Fruit fly (Drosophila melanogaster) whole organism, embryonic: ENCODE measurements around the gene CG15728.

Experiments used
- Bdp1 ChIP-seq: fragments of 200-800 bp; sonication (Bioruptor generic); optimal IDR thresholded peaks from 3 replicates; lab custom pipeline; 2016; ENCODE audit warnings: missing biosample characterization, missing genetic modification characterization
- CG10267 ChIP-seq: fragments of 200-800 bp; sonication (Bioruptor generic); optimal IDR thresholded peaks from 2 replicates; lab custom pipeline; 2018; ENCODE audit warnings: missing biosample characterization, mild to moderate bottlenecking, missing genetic modification characterization, moderate library complexity
- CG11456 ChIP-seq: fragments of 200-800 bp; sonication (Bioruptor generic); IDR thresholded peaks from 3 replicates; pipeline ENCODE4 v1.3.6; 2022; ENCODE audit warnings: missing biosample characterization, missing genetic modification characterization
- CG12236 ChIP-seq: fragments of 200-800 bp; sonication (Bioruptor generic); optimal IDR thresholded peaks from 2 replicates; lab custom pipeline; 2016; ENCODE audit warnings: missing biosample characterization, missing genetic modification characterization
- CG13894 ChIP-seq: fragments of 200-800 bp; sonication (Bioruptor generic); optimal IDR thresholded peaks from 3 replicates; lab custom pipeline; 2018; ENCODE audit warnings: missing biosample characterization, mild to moderate bottlenecking, missing genetic modification characterization, moderate library complexity
- CG15696 ChIP-seq: fragments of 200-800 bp; sonication (Bioruptor generic); optimal IDR thresholded peaks from 2 replicates; lab custom pipeline; 2019; ENCODE audit warnings: missing biosample characterization, mild to moderate bottlenecking, missing genetic modification characterization, moderate library complexity
- CG16815 ChIP-seq: fragments of 200-800 bp; sonication (Bioruptor generic); optimal IDR thresholded peaks from 3 replicates; lab custom pipeline; 2017; ENCODE audit warnings: missing biosample characterization, mild to moderate bottlenecking, missing genetic modification characterization
- CG3065 ChIP-seq: fragments of 200-800 bp; sonication (Bioruptor generic); optimal IDR thresholded peaks from 2 replicates; lab custom pipeline; 2016; ENCODE audit warnings: missing biosample characterization, missing genetic modification characterization
- CG32532 ChIP-seq: fragments of 200-800 bp; sonication (Bioruptor generic); IDR thresholded peaks from 2 replicates; pipeline ENCODE4 v1.3.6; 2022; ENCODE audit warnings: missing biosample characterization, missing genetic modification characterization
- CG32767 ChIP-seq: fragments of 200-800 bp; sonication (Bioruptor generic); IDR thresholded peaks from 2 replicates; pipeline ENCODE4 v1.3.6; 2022; ENCODE audit warnings: missing biosample characterization, missing genetic modification characterization
- CG32772 ChIP-seq: fragments of 200-800 bp; sonication (Bioruptor generic); IDR thresholded peaks from 2 replicates; pipeline ENCODE4 v1.3.6; 2022; ENCODE audit warnings: missing biosample characterization, missing genetic modification characterization
- CG42726 ChIP-seq: fragments of 200-800 bp; sonication (Bioruptor generic); IDR thresholded peaks from 2 replicates; pipeline ENCODE4 v1.3.6; 2022; ENCODE audit warnings: missing biosample characterization, missing genetic modification characterization; ENCODE audit not compliant: partially characterized antibody
- CG4282 ChIP-seq: fragments of 200-800 bp; sonication (Bioruptor generic); optimal IDR thresholded peaks from 2 replicates; lab custom pipeline; 2016; ENCODE audit warnings: missing biosample characterization, missing genetic modification characterization
- CG4617 ChIP-seq: fragments of 200-800 bp; sonication (Bioruptor generic); optimal IDR thresholded peaks from 3 replicates; lab custom pipeline; 2016; ENCODE audit warnings: missing biosample characterization, missing genetic modification characterization, borderline replicate concordance
- CG6813 ChIP-seq: fragments of 200-800 bp; sonication (Bioruptor generic); optimal IDR thresholded peaks from 2 replicates; lab custom pipeline; 2017; ENCODE audit warnings: missing biosample characterization, missing genetic modification characterization, mild to moderate bottlenecking, moderate library complexity, missing genetic modification reagents
- CG7839 ChIP-seq: fragments of 200-800 bp; sonication (Bioruptor generic); optimal IDR thresholded peaks from 3 replicates; lab custom pipeline; 2018; ENCODE audit warnings: missing biosample characterization, mild to moderate bottlenecking, missing genetic modification characterization, moderate library complexity
- CG8359 ChIP-seq: fragments of 200-800 bp; sonication (Bioruptor generic); optimal IDR thresholded peaks from 2 replicates; lab custom pipeline; 2017; ENCODE audit warnings: missing biosample characterization, mild to moderate bottlenecking, missing genetic modification characterization, borderline replicate concordance
- CG9215 ChIP-seq: fragments of 200-800 bp; sonication (Bioruptor generic); IDR thresholded peaks from 2 replicates; pipeline ENCODE4 v1.3.6; 2022; ENCODE audit warnings: missing biosample characterization, missing genetic modification characterization
- D19A ChIP-seq: fragments of 200-800 bp; optimal IDR thresholded peaks from 3 replicates; lab custom pipeline; 2019; ENCODE audit warnings: missing biosample characterization, mild to moderate bottlenecking, missing genetic modification characterization, moderate library complexity
- Dad ChIP-seq: fragments of 200-800 bp; sonication (Bioruptor generic); optimal IDR thresholded peaks from 3 replicates; lab custom pipeline; 2016; ENCODE audit warnings: missing biosample characterization, missing genetic modification characterization
- ERR ChIP-seq: fragments of 200-800 bp; sonication (Bioruptor generic); optimal IDR thresholded peaks from 2 replicates; lab custom pipeline; 2016; ENCODE audit warnings: missing biosample characterization, missing genetic modification characterization
- H15 ChIP-seq: fragments of 200-800 bp; sonication (Bioruptor generic); IDR thresholded peaks from 3 replicates; pipeline ENCODE4 v1.3.6; 2022; ENCODE audit warnings: missing biosample characterization, missing genetic modification characterization
- Hmr ChIP-seq: fragments of 200-800 bp; sonication (Bioruptor generic); optimal IDR thresholded peaks from 3 replicates; lab custom pipeline; 2017; ENCODE audit warnings: mild to moderate bottlenecking, missing biosample characterization, missing genetic modification reagents, missing genetic modification characterization
- Hr78 ChIP-seq, 2 experiments: fragments of 200-800 bp in 1 of 2; fragments of >200 bp in 1 of 2; sonication (Bioruptor generic) in 1 of 2; optimal IDR thresholded peaks; 2 replicates each; lab custom pipeline; 2017 to 2019; ENCODE audit warnings: missing biosample characterization in 2 of 2, missing genetic modification characterization in 2 of 2, mild to moderate bottlenecking in 1 of 2, moderate library complexity in 1 of 2
- Myb ChIP-seq: fragments of 200-800 bp; sonication (Bioruptor generic); optimal IDR thresholded peaks from 2 replicates; lab custom pipeline; 2016; ENCODE audit warnings: missing biosample characterization, missing genetic modification characterization
- Nf-YC ChIP-seq: fragments of 200-800 bp; optimal IDR thresholded peaks from 3 replicates; lab custom pipeline; 2019; ENCODE audit warnings: missing biosample characterization, mild to moderate bottlenecking, missing genetic modification characterization, moderate library complexity
- Ptx1 ChIP-seq: fragments of 200-800 bp; sonication (Bioruptor generic); IDR thresholded peaks from 2 replicates; pipeline ENCODE4 v1.3.6; 2022; ENCODE audit warnings: missing biosample characterization, missing genetic modification characterization
- Ssrp ChIP-seq: fragments of 200-800 bp; sonication (Bioruptor generic); optimal IDR thresholded peaks from 2 replicates; lab custom pipeline; 2018; ENCODE audit warnings: missing biosample characterization, mild to moderate bottlenecking, missing genetic modification characterization, moderate library complexity
- aop ChIP-seq: fragments of 200-800 bp; sonication (Bioruptor generic); IDR thresholded peaks from 2 replicates; pipeline ENCODE4 v1.3.6; 2022; ENCODE audit warnings: missing biosample characterization, missing genetic modification characterization
- ara ChIP-seq: fragments of 200-800 bp; sonication (Bioruptor generic); IDR thresholded peaks from 2 replicates; pipeline ENCODE4 v1.3.6; 2022; ENCODE audit warnings: missing biosample characterization, missing genetic modification characterization
- bsh ChIP-seq, 2 experiments: fragments of 200-800 bp; sonication (Bioruptor generic); optimal IDR thresholded peaks; 2 replicates each; lab custom pipeline; 2017 to 2018; ENCODE audit warnings: mild to moderate bottlenecking in 2 of 2, missing biosample characterization in 2 of 2, missing genetic modification characterization in 2 of 2, moderate library complexity in 1 of 2
- cad ChIP-seq: fragments of >200 bp; optimal IDR thresholded peaks from 2 replicates; lab custom pipeline; 2017; ENCODE audit warnings: missing biosample characterization, missing genetic modification characterization
- cas ChIP-seq: fragments of 200-800 bp; sonication (Bioruptor generic); IDR thresholded peaks from 2 replicates; pipeline ENCODE4 v1.3.6; 2022; ENCODE audit warnings: missing biosample characterization, missing genetic modification characterization
- chinmo ChIP-seq: fragments of 200-800 bp; sonication (Bioruptor generic); IDR thresholded peaks from 4 replicates; pipeline ENCODE4 v1.3.6; 2022; ENCODE audit warnings: missing biosample characterization, missing genetic modification characterization; ENCODE audit not compliant: partially characterized antibody
- crp ChIP-seq, 2 experiments: fragments of 200-800 bp; sonication (Bioruptor generic); optimal IDR thresholded peaks; 2 replicates in 1 of 2; 3 replicates in 1 of 2; lab custom pipeline; 2017; ENCODE audit warnings: missing biosample characterization in 2 of 2, missing genetic modification characterization in 2 of 2, mild to moderate bottlenecking in 1 of 2, moderate library complexity in 1 of 2
- esg ChIP-seq: fragments of 200-800 bp; sonication (Bioruptor generic); conservative IDR thresholded peaks from 2 replicates; pipeline ENCODE4 v1.3.6; 2022; ENCODE audit warnings: missing biosample characterization, missing genetic modification characterization
- ftz-f1 ChIP-seq: fragments of 200-800 bp; sonication (Bioruptor generic); optimal IDR thresholded peaks from 2 replicates; lab custom pipeline; 2016; ENCODE audit warnings: missing biosample characterization, missing genetic modification characterization
- ham ChIP-seq: fragments of 200-800 bp; sonication (Bioruptor generic); IDR thresholded peaks from 2 replicates; pipeline ENCODE4 v1.3.6; 2022; ENCODE audit warnings: missing biosample characterization, missing genetic modification characterization
- knrl ChIP-seq: fragments of 200-800 bp; sonication (Bioruptor generic); IDR thresholded peaks from 3 replicates; pipeline ENCODE4 v1.3.6; 2022; ENCODE audit warnings: missing biosample characterization, missing genetic modification characterization; ENCODE audit not compliant: partially characterized antibody
- lilli ChIP-seq: fragments of 200-800 bp; sonication (Bioruptor generic); optimal IDR thresholded peaks from 3 replicates; lab custom pipeline; 2016; ENCODE audit warnings: missing biosample characterization, missing genetic modification characterization
- luna ChIP-seq: fragments of 200-800 bp; sonication (Bioruptor generic); optimal IDR thresholded peaks from 2 replicates; lab custom pipeline; 2016; ENCODE audit warnings: missing biosample characterization, missing genetic modification characterization
- ranshi ChIP-seq: fragments of 200-800 bp; sonication (Bioruptor generic); IDR thresholded peaks from 2 replicates; pipeline ENCODE4 v1.3.6; 2022; ENCODE audit warnings: missing biosample characterization, missing genetic modification characterization
- slp2 ChIP-seq: fragments of 200-800 bp; sonication (Bioruptor generic); optimal IDR thresholded peaks from 2 replicates; lab custom pipeline; 2016; ENCODE audit warnings: missing biosample characterization, missing genetic modification characterization
- sr ChIP-seq: fragments of 200-800 bp; sonication (Bioruptor generic); IDR thresholded peaks from 3 replicates; pipeline ENCODE4 v1.3.6; 2022; ENCODE audit warnings: missing biosample characterization, missing genetic modification characterization
- stwl ChIP-seq: fragments of 200-800 bp; sonication (Bioruptor generic); optimal IDR thresholded peaks from 3 replicates; lab custom pipeline; 2018; ENCODE audit warnings: missing biosample characterization, mild to moderate bottlenecking, missing genetic modification characterization, moderate library complexity
- vvl ChIP-seq: fragments of 200-800 bp; sonication (Bioruptor generic); IDR thresholded peaks from 2 replicates; pipeline ENCODE4 v1.3.6; 2022; ENCODE audit warnings: missing biosample characterization, missing genetic modification characterization
- zen2 ChIP-seq: fragments of 200-800 bp; sonication (Bioruptor generic); IDR thresholded peaks from 3 replicates; pipeline ENCODE4 v1.3.6; 2022; ENCODE audit warnings: missing biosample characterization, missing genetic modification characterization; ENCODE audit not compliant: partially characterized antibody
- zfh1 ChIP-seq: fragments of 200-800 bp; sonication (Bioruptor generic); IDR thresholded peaks from 3 replicates; pipeline ENCODE4 v1.3.6; 2022; ENCODE audit warnings: missing biosample characterization, missing genetic modification characterization

The CG15728 gene

DNA sequence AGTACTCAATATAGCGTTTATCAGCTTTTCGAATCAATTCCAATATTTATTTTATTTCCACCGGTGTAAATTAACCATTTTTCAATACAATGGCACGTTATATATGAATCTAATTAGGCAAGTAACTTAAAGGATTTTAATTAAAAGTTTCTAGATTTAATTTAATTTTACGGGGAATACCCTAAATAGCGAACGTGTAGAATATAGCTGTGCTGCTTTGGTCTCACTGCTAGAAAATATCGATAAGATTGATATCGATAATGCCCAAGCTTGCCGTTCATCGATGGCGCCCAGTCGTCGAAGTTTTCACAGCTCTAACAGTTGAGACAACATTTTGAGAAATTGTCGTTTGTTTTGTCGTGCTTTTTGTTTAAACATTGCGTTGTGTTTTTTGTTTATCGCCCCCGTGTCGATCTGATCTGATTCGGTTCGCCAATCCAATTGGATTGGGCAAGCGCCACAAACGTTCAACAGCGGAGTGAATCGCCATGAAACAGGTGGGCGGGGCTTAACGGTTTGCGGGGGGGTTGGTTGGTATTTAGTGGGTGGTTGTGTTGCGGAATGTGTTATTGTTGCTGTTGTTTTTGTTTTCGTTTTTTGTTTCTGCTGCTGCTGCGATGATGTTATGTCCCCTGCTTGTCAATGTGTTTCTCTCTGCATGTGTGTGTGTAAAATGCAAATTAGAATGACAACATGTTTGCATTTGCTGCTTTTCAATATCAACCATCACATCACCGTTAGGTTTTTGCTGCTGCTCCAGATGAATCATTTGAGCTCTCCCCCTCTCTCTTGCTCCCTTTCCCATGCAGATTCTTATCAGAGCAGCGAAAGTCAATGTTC, 7.4 kb downstream of the CG15728 start, which contains the start of gene Tomosyn (continued):
- TF ChIP-seq ara (GFP tag; lab: Robert Waterston, UW), result 0 out of 2 replicates have a peak, but pooled peaks have one; percentile 11
- no peak for TF ChIP-seq CG32767
- no peak for TF ChIP-seq cas (GFP tag; lab: Robert Waterston, UW)
- TF ChIP-seq zfh1, result no peak
- TF ChIP-seq CG32772 (GFP tag; lab: Robert Waterston, UW), result no peak
- peak; percentile 52 for TF ChIP-seq CG7839 (tag; lab: Kevin White, UChicago)
- peak; percentile 55 for TF ChIP-seq CG10267 (tag; lab: Kevin White, UChicago)
- TF ChIP-seq ftz-f1 (GFP tag; lab: Kevin White, UChicago), result no peak
- 0 out of 3 replicates have a peak, but pooled peaks have one; percentile 19 for TF ChIP-seq CG11456
- TF ChIP-seq CG3065 (GFP tag; lab: Kevin White, UChicago), result no peak
- TF ChIP-seq chinmo (GFP tag; lab: Robert Waterston, UW), result peak; percentile 67; the same call in 2 of the 4 replicates
- TF ChIP-seq CG9215 (GFP tag; lab: Robert Waterston, UW), result no peak
- TF ChIP-seq aop, result no peak
- TF ChIP-seq CG4617 (GFP tag; lab: Kevin White, UChicago), result no peak
- no peak for TF ChIP-seq ERR (GFP tag; lab: Kevin White, UChicago)
- no peak for TF ChIP-seq ranshi
- TF ChIP-seq Hr78 (GFP tag; optimal IDR thresholded peaks at IDR 0.05; lab: Kevin White, UChicago), result no peak
- peak in 1 of 2 experiments; percentile 58 for TF ChIP-seq bsh (GFP tag; optimal IDR thresholded peaks at IDR 0.05; lab: Kevin White, UChicago)
- peak; percentile 29; the same call in 1 of the 3 replicates for TF ChIP-seq zen2 (GFP tag; lab: Robert Waterston, UW)
- TF ChIP-seq CG32532 (GFP tag; lab: Robert Waterston, UW), result peak; percentile 59; the same call in 1 of the 2 replicates
- no peak for TF ChIP-seq luna (GFP tag; lab: Kevin White, UChicago)
- peak; percentile 88 for TF ChIP-seq sr (GFP tag; lab: Robert Waterston, UW)
- no peak for TF ChIP-seq CG13894 (tag; lab: Kevin White, UChicago)
- no peak for TF ChIP-seq slp2
- peak; percentile 28 for TF ChIP-seq Ssrp (tag; lab: Kevin White, UChicago)
- TF ChIP-seq D19A (tag; lab: Kevin White, UChicago), result peak; percentile 24
- no peak for TF ChIP-seq Bdp1
- peak; percentile 59 for TF ChIP-seq lilli (GFP tag; lab: Kevin White, UChicago)
- peak; percentile 86 for TF ChIP-seq stwl (tag; lab: Kevin White, UChicago)
- TF ChIP-seq CG6813, result no peak
- TF ChIP-seq Myb (GFP tag; lab: Kevin White, UChicago), result peak; percentile 35
- peak; percentile 53 for TF ChIP-seq Nf-YC (tag; lab: Kevin White, UChicago)
- no peak for TF ChIP-seq CG4282 (GFP tag; lab: Kevin White, UChicago)
- peak; percentile 23; the same call in 1 of the 2 replicates for TF ChIP-seq Ptx1 (GFP tag; lab: Robert Waterston, UW)
- no peak for TF ChIP-seq cad (GFP tag; lab: Kevin White, UChicago)
- no peak for TF ChIP-seq CG12236
- no peak for TF ChIP-seq H15
- TF ChIP-seq crp (GFP tag; optimal IDR thresholded peaks at IDR 0.05; lab: Kevin White, UChicago), result peak in 1 of 2 experiments; percentile 58
- no peak for TF ChIP-seq CG42726
- TF ChIP-seq ham, result no peak
- TF ChIP-seq CG16815 (GFP tag; lab: Kevin White, UChicago), result no peak
- peak; percentile 48 for TF ChIP-seq Hmr (GFP tag; lab: Kevin White, UChicago)
- no peak for TF ChIP-seq CG8359
- no peak for TF ChIP-seq Dad (GFP tag; lab: Kevin White, UChicago)
- TF ChIP-seq esg, result no peak
- TF ChIP-seq knrl, result peak; percentile 77; the same call in 2 of the 3 replicates
- peak; percentile 33; the same call in 1 of the 2 replicates for TF ChIP-seq vvl
- TF ChIP-seq CG15696 (tag; lab: Kevin White, UChicago), result peak; percentile 31
